Fruit fly (Drosophila melanogaster) Kc167 (cell line): Measurements from ENCODE around the gene CG34290.

Source experiments
- Myc ChIP-seq: fragments of >200 bp; optimal IDR thresholded peaks from 2 replicates; lab custom pipeline; 2017; ENCODE audit warnings: missing external identifiers
- psq ChIP-seq: fragments of >200 bp; optimal IDR thresholded peaks from 2 replicates; lab custom pipeline; 2017; ENCODE audit warnings: missing external identifiers

dm6 chr3R:24284164-24284563 is 5.5 kb downstream of the CG34290 start:
- TF ChIP-seq psq (lab: Kevin White, UChicago) (no peak), Myc (lab: Kevin White, UChicago) (no peak)
